Worm (Caenorhabditis elegans): ENCODE results near the gene ccep-135.

DNA sequence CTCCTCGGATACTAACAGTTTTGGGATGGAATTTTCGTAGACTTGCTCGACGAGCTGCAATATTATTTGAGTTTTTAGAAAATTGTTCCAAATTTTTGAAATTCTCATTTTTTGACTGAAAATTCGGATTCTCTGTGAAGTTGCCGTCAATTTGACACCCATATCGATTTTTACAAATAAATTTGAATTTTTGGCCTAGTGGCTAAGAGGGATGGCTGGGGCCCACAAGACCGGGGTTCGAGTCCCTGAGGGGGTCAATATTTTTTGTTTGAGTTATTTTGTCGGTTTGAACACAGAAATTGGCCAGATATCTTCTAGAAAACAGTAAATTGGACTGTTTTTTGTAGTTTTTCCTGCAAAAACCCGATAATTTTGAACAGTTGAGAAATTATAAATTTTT, 18.9 kb downstream of the ccep-135 start:
- TF ChIP-seq ztf-26 (tag; optimal IDR thresholded peaks at IDR 0.05) (no peak), pbrm-1 (GFP tag; IDR thresholded peaks at IDR 0.05) (no peak), ama-1 (optimal IDR thresholded peaks at IDR 0.05) (no peak), ama-1 (GFP tag; optimal IDR thresholded peaks at IDR 0.05) (no peak), ztf-25 (GFP tag; IDR thresholded peaks at IDR 0.05) (no peak)
